Worm (Caenorhabditis elegans) whole organism, mixed stage, embryonic: ENCODE measurements around the gene aakg-4.

Experiments used
- ceh-83 ChIP-seq: fragments of 200-800 bp; sonication (Bioruptor generic); optimal IDR thresholded peaks from 2 replicates; lab custom pipeline; 2018; ENCODE audit warnings: mild to moderate bottlenecking, missing genetic modification characterization, missing compliant biosample characterization
- ces-1 ChIP-seq: fragments of 150-350 bp; optimal IDR thresholded peaks from 2 replicates; lab custom pipeline; 2014; ENCODE audit warnings: missing biosample characterization, missing genetic modification reagents, missing genetic modification characterization
- flh-1 ChIP-seq: fragments of 200-800 bp; sonication (Bioruptor generic); optimal IDR thresholded peaks from 2 replicates; lab custom pipeline; 2018; ENCODE audit warnings: mild to moderate bottlenecking, missing genetic modification characterization, moderate library complexity, missing compliant biosample characterization
- nhr-237 ChIP-seq: fragments of 150-350 bp; optimal IDR thresholded peaks from 2 replicates; lab custom pipeline; 2014; ENCODE audit warnings: missing biosample characterization, missing genetic modification characterization
- nhr-76 ChIP-seq: sonication (generic microtip); optimal IDR thresholded peaks from 2 replicates; lab custom pipeline; 2017; ENCODE audit warnings: missing biosample characterization, missing genetic modification characterization
- snpc-4 ChIP-seq: fragments of 150-350 bp; optimal IDR thresholded peaks from 2 replicates; lab custom pipeline; 2014; ENCODE audit warnings: missing biosample characterization, missing genetic modification characterization
- unc-62 ChIP-seq: fragments of 150-350 bp; optimal IDR thresholded peaks from 2 replicates; lab custom pipeline; 2014; ENCODE audit warnings: missing biosample characterization, missing genetic modification reagents, missing genetic modification characterization

ce11 chrX:2352929-2353328 is 33.8 kb upstream of the aakg-4 start:
- TF ChIP-seq snpc-4 (no peak), unc-62 (no peak), ces-1 (GFP tag; lab: Kevin White, UChicago) (no peak), nhr-237 (tag; lab: Kevin White, UChicago) (no peak), ceh-83 (GFP tag; lab: Kevin White, UChicago) (no peak), flh-1 (no peak), nhr-76 (tag; lab: Kevin White, UChicago) (no peak)
